Fruit fly (Drosophila melanogaster) whole organism, embryonic: ENCODE results near the gene ND-B18.

Experiments
- Abd-B ChIP-seq: fragments of 200-800 bp; sonication (Bioruptor generic); optimal IDR thresholded peaks from 2 replicates; lab custom pipeline; 2018; ENCODE audit warnings: missing biosample characterization, mild to moderate bottlenecking, missing genetic modification characterization, moderate library complexity
- CG10959 ChIP-seq: fragments of 200-800 bp; sonication (Bioruptor generic); IDR thresholded peaks from 2 replicates; pipeline ENCODE4 v1.3.6; 2022; ENCODE audit warnings: missing biosample characterization, missing genetic modification characterization
- CG12155 ChIP-seq: fragments of 200-800 bp; sonication (Bioruptor generic); optimal IDR thresholded peaks from 3 replicates; lab custom pipeline; 2016; ENCODE audit warnings: missing biosample characterization, missing genetic modification characterization
- CG14710 ChIP-seq: fragments of 200-800 bp; sonication (Bioruptor generic); optimal IDR thresholded peaks from 3 replicates; lab custom pipeline; 2019; ENCODE audit warnings: missing biosample characterization, mild to moderate bottlenecking, missing genetic modification characterization, moderate library complexity
- CG15696 ChIP-seq: fragments of 200-800 bp; sonication (Bioruptor generic); optimal IDR thresholded peaks from 2 replicates; lab custom pipeline; 2019; ENCODE audit warnings: missing biosample characterization, mild to moderate bottlenecking, missing genetic modification characterization, moderate library complexity
- CG16815 ChIP-seq: fragments of 200-800 bp; sonication (Bioruptor generic); optimal IDR thresholded peaks from 3 replicates; lab custom pipeline; 2017; ENCODE audit warnings: missing biosample characterization, mild to moderate bottlenecking, missing genetic modification characterization
- CG16863 ChIP-seq: fragments of 200-800 bp; sonication (Bioruptor generic); optimal IDR thresholded peaks from 3 replicates; lab custom pipeline; 2016; ENCODE audit warnings: missing biosample characterization, missing genetic modification characterization
- CG17361 ChIP-seq: fragments of 200-800 bp; sonication (Bioruptor generic); IDR thresholded peaks from 3 replicates; pipeline ENCODE4 v1.3.6; 2022; ENCODE audit warnings: missing biosample characterization, missing genetic modification characterization
- CG17385 ChIP-seq: fragments of 200-800 bp; sonication (Bioruptor generic); optimal IDR thresholded peaks from 3 replicates; lab custom pipeline; 2018; ENCODE audit warnings: missing biosample characterization, mild to moderate bottlenecking, missing genetic modification characterization
- CG1832 ChIP-seq: fragments of 200-800 bp; sonication (Bioruptor generic); optimal IDR thresholded peaks from 2 replicates; lab custom pipeline; 2017; ENCODE audit warnings: missing biosample characterization, mild to moderate bottlenecking, missing genetic modification characterization, inconsistent platforms
- CG2678 ChIP-seq: fragments of 200-800 bp; sonication (Bioruptor generic); optimal IDR thresholded peaks from 3 replicates; lab custom pipeline; 2019; ENCODE audit warnings: missing biosample characterization, mild to moderate bottlenecking, missing genetic modification characterization, moderate library complexity
- CG31388 ChIP-seq: fragments of 200-800 bp; sonication (Bioruptor generic); optimal IDR thresholded peaks from 2 replicates; lab custom pipeline; 2016; ENCODE audit warnings: missing biosample characterization, missing genetic modification characterization
- CG42726 ChIP-seq: fragments of 200-800 bp; sonication (Bioruptor generic); IDR thresholded peaks from 2 replicates; pipeline ENCODE4 v1.3.6; 2022; ENCODE audit warnings: missing biosample characterization, missing genetic modification characterization; ENCODE audit not compliant: partially characterized antibody
- CG4404 ChIP-seq: fragments of 200-800 bp; sonication (Bioruptor generic); IDR thresholded peaks from 2 replicates; pipeline ENCODE4 v1.3.6; 2022; ENCODE audit warnings: missing biosample characterization, missing genetic modification characterization
- CG4854 ChIP-seq: fragments of 200-800 bp; sonication (Bioruptor generic); optimal IDR thresholded peaks from 2 replicates; lab custom pipeline; 2016; ENCODE audit warnings: missing biosample characterization, missing genetic modification characterization, inconsistent platforms
- CG5245 ChIP-seq: fragments of 200-800 bp; sonication (Bioruptor generic); optimal IDR thresholded peaks from 3 replicates; lab custom pipeline; 2016; ENCODE audit warnings: missing biosample characterization, missing genetic modification characterization
- CG7928 ChIP-seq: fragments of 200-800 bp; sonication (Bioruptor generic); optimal IDR thresholded peaks from 2 replicates; lab custom pipeline; 2017; ENCODE audit warnings: missing biosample characterization, mild to moderate bottlenecking, missing genetic modification characterization
- CG8089 ChIP-seq: fragments of 200-800 bp; sonication (Bioruptor generic); optimal IDR thresholded peaks from 3 replicates; lab custom pipeline; 2016; ENCODE audit warnings: missing biosample characterization, missing genetic modification characterization
- CG8359 ChIP-seq: fragments of 200-800 bp; sonication (Bioruptor generic); optimal IDR thresholded peaks from 2 replicates; lab custom pipeline; 2017; ENCODE audit warnings: missing biosample characterization, mild to moderate bottlenecking, missing genetic modification characterization, borderline replicate concordance
- CG9932 ChIP-seq: fragments of 200-800 bp; sonication (Bioruptor generic); IDR thresholded peaks from 2 replicates; pipeline ENCODE4 v1.3.6; 2022; ENCODE audit warnings: missing biosample characterization, missing genetic modification characterization
- Dref ChIP-seq: fragments of 200-800 bp; sonication (Bioruptor generic); IDR thresholded peaks from 2 replicates; pipeline ENCODE4 v1.3.6; 2022; ENCODE audit warnings: missing biosample characterization, missing genetic modification characterization
- HLH4C ChIP-seq: fragments of 200-800 bp; sonication (Bioruptor generic); IDR thresholded peaks from 3 replicates; pipeline ENCODE4 v1.3.6; 2022; ENCODE audit warnings: missing biosample characterization, missing genetic modification characterization; ENCODE audit not compliant: partially characterized antibody
- Meics ChIP-seq: fragments of 200-800 bp; sonication (Bioruptor generic); optimal IDR thresholded peaks from 2 replicates; lab custom pipeline; 2017; ENCODE audit warnings: missing biosample characterization, mild to moderate bottlenecking, missing genetic modification characterization
- Ssrp ChIP-seq: fragments of 200-800 bp; sonication (Bioruptor generic); optimal IDR thresholded peaks from 2 replicates; lab custom pipeline; 2018; ENCODE audit warnings: missing biosample characterization, mild to moderate bottlenecking, missing genetic modification characterization, moderate library complexity
- amos ChIP-seq: fragments of 200-800 bp; sonication (Bioruptor generic); IDR thresholded peaks from 2 replicates; pipeline ENCODE4 v1.3.6; 2022; ENCODE audit warnings: missing biosample characterization, missing genetic modification characterization; ENCODE audit not compliant: partially characterized antibody
- ash1 ChIP-seq: fragments of 200-800 bp; sonication (Bioruptor generic); optimal IDR thresholded peaks from 2 replicates; lab custom pipeline; 2018; ENCODE audit warnings: missing biosample characterization, mild to moderate bottlenecking, missing genetic modification characterization
- cas ChIP-seq: fragments of 200-800 bp; sonication (Bioruptor generic); IDR thresholded peaks from 2 replicates; pipeline ENCODE4 v1.3.6; 2022; ENCODE audit warnings: missing biosample characterization, missing genetic modification characterization
- caup ChIP-seq: fragments of 200-800 bp; sonication (Bioruptor generic); optimal IDR thresholded peaks from 3 replicates; lab custom pipeline; 2017; ENCODE audit warnings: missing biosample characterization, mild to moderate bottlenecking, missing genetic modification characterization, moderate library complexity; ENCODE audit not compliant: severe bottlenecking
- croc ChIP-seq: fragments of 200-800 bp; sonication (Bioruptor generic); conservative IDR thresholded peaks from 3 replicates; pipeline ENCODE4 v1.3.6; 2022; ENCODE audit warnings: missing biosample characterization, missing genetic modification characterization
- dmrt11E ChIP-seq: fragments of 200-800 bp; sonication (Bioruptor generic); optimal IDR thresholded peaks from 3 replicates; lab custom pipeline; 2018; ENCODE audit warnings: missing biosample characterization, mild to moderate bottlenecking, missing genetic modification characterization, moderate library complexity
- fd96Cb ChIP-seq: fragments of 200-800 bp; sonication (Bioruptor generic); optimal IDR thresholded peaks from 2 replicates; lab custom pipeline; 2018; ENCODE audit warnings: missing biosample characterization, mild to moderate bottlenecking, missing genetic modification characterization, moderate library complexity
- gce ChIP-seq: fragments of 200-800 bp; sonication (Bioruptor generic); IDR thresholded peaks from 3 replicates; pipeline ENCODE4 v1.3.6; 2022; ENCODE audit warnings: missing biosample characterization, missing genetic modification characterization
- her ChIP-seq: fragments of 200-800 bp; sonication (Bioruptor generic); optimal IDR thresholded peaks from 2 replicates; lab custom pipeline; 2016; ENCODE audit warnings: missing biosample characterization, missing genetic modification characterization
- hth ChIP-seq: fragments of >200 bp; optimal IDR thresholded peaks from 2 replicates; lab custom pipeline; 2017; ENCODE audit warnings: inconsistent platforms
- knrl ChIP-seq: fragments of 200-800 bp; sonication (Bioruptor generic); IDR thresholded peaks from 3 replicates; pipeline ENCODE4 v1.3.6; 2022; ENCODE audit warnings: missing biosample characterization, missing genetic modification characterization; ENCODE audit not compliant: partially characterized antibody
- maf-S ChIP-seq: fragments of 200-800 bp; sonication (Bioruptor generic); optimal IDR thresholded peaks from 2 replicates; lab custom pipeline; 2016; ENCODE audit warnings: missing biosample characterization, missing genetic modification characterization
- org-1 ChIP-seq: fragments of 200-800 bp; sonication (Bioruptor generic); optimal IDR thresholded peaks from 2 replicates; lab custom pipeline; 2017; ENCODE audit warnings: missing biosample characterization, missing genetic modification characterization
- pan ChIP-seq, 4 experiments: fragments of >200 bp in 3 of 4; fragments of 200-800 bp in 1 of 4; sonication (Bioruptor generic) in 1 of 4; optimal IDR thresholded peaks in 3 of 4; IDR thresholded peaks in 1 of 4; 2 replicates each; pipeline versions ENCODE4 v1.3.6 to Lab custom; 2017 to 2022; ENCODE audit warnings: missing biosample characterization in 2 of 4, missing genetic modification characterization in 2 of 4, mixed read lengths in 1 of 4
- pho ChIP-seq: fragments of 200-800 bp; sonication (Bioruptor generic); optimal IDR thresholded peaks from 2 replicates; lab custom pipeline; 2016; ENCODE audit warnings: missing biosample characterization, missing genetic modification characterization
- pnt ChIP-seq: fragments of 200-800 bp; sonication (Bioruptor generic); optimal IDR thresholded peaks from 3 replicates; lab custom pipeline; 2016; ENCODE audit warnings: missing biosample characterization, missing genetic modification characterization
- ranshi ChIP-seq: fragments of 200-800 bp; sonication (Bioruptor generic); IDR thresholded peaks from 2 replicates; pipeline ENCODE4 v1.3.6; 2022; ENCODE audit warnings: missing biosample characterization, missing genetic modification characterization
- scrt ChIP-seq: fragments of 200-800 bp; sonication (Bioruptor generic); optimal IDR thresholded peaks from 2 replicates; lab custom pipeline; 2018; ENCODE audit warnings: missing biosample characterization, mild to moderate bottlenecking, missing genetic modification characterization, moderate library complexity
- so ChIP-seq: fragments of 200-800 bp; sonication (Bioruptor generic); IDR thresholded peaks from 3 replicates; pipeline ENCODE4 v1.3.6; 2022; ENCODE audit warnings: missing biosample characterization, missing genetic modification characterization
- sqz ChIP-seq: fragments of 200-800 bp; sonication (Bioruptor generic); optimal IDR thresholded peaks from 3 replicates; lab custom pipeline; 2018; ENCODE audit warnings: missing biosample characterization, mild to moderate bottlenecking, missing genetic modification characterization
- tin ChIP-seq: fragments of 200-800 bp; sonication (Bioruptor generic); optimal IDR thresholded peaks from 3 replicates; lab custom pipeline; 2016; ENCODE audit warnings: missing biosample characterization, missing genetic modification characterization
- tna ChIP-seq: fragments of 200-800 bp; sonication (Bioruptor generic); IDR thresholded peaks from 2 replicates; pipeline ENCODE4 v1.3.6; 2022; ENCODE audit warnings: missing biosample characterization, missing genetic modification characterization; ENCODE audit not compliant: partially characterized antibody
- unpg ChIP-seq: fragments of 200-800 bp; sonication (Bioruptor generic); optimal IDR thresholded peaks from 3 replicates; lab custom pipeline; 2018; ENCODE audit warnings: missing biosample characterization, mild to moderate bottlenecking, missing genetic modification characterization, moderate library complexity
- zen2 ChIP-seq: fragments of 200-800 bp; sonication (Bioruptor generic); IDR thresholded peaks from 3 replicates; pipeline ENCODE4 v1.3.6; 2022; ENCODE audit warnings: missing biosample characterization, missing genetic modification characterization; ENCODE audit not compliant: partially characterized antibody

The ND-B18 gene

dm6 chrX:15084580-15085138 lies 21.1 kb downstream of the ND-B18 start, which contains the start of gene Cox17 (continued):
- TF ChIP-seq org-1 (GFP tag; lab: Kevin White, UChicago): peak; percentile 71
- peak; percentile 78 for TF ChIP-seq CG17385 (GFP tag; lab: Kevin White, UChicago)
- TF ChIP-seq HLH4C (GFP tag; lab: Robert Waterston, UW): peak; percentile 69
- peak; percentile 62 for TF ChIP-seq CG31388 (GFP tag; lab: Kevin White, UChicago)
- peak; percentile 78; the same call in 2 of the 3 replicates for TF ChIP-seq knrl (GFP tag; lab: Robert Waterston, UW)
- peak; percentile 64 for TF ChIP-seq pnt (GFP tag; lab: Kevin White, UChicago)
- no peak for TF ChIP-seq CG8359 (GFP tag; lab: Kevin White, UChicago)
- TF ChIP-seq tna (GFP tag; lab: Robert Waterston, UW): no peak
- TF ChIP-seq CG4404: peak; percentile 61
- peak; percentile 81 for TF ChIP-seq dmrt11E
- no peak for TF ChIP-seq gce
- TF ChIP-seq CG17361 (GFP tag; lab: Robert Waterston, UW): peak; percentile 94
- TF ChIP-seq CG14710 (tag; lab: Kevin White, UChicago): peak; percentile 89
- peak; percentile 66 for TF ChIP-seq CG8089 (GFP tag; lab: Kevin White, UChicago)
- TF ChIP-seq caup (GFP tag; lab: Kevin White, UChicago): peak; percentile 59
- peak; percentile 20 for TF ChIP-seq maf-S (GFP tag; lab: Kevin White, UChicago)
- TF ChIP-seq CG9932 (GFP tag; lab: Robert Waterston, UW): peak; percentile 86
- no peak for TF ChIP-seq cas (GFP tag; lab: Robert Waterston, UW)
- TF ChIP-seq CG1832: no peak
- peak; percentile 82 for TF ChIP-seq Abd-B
- no peak for TF ChIP-seq hth
- TF ChIP-seq scrt: peak; percentile 51
- peak; percentile 48 for TF ChIP-seq croc (GFP tag; lab: Robert Waterston, UW)
- TF ChIP-seq CG42726 (GFP tag; lab: Robert Waterston, UW): 0 out of 2 replicates have a peak, but pooled peaks have one; percentile 25
- TF ChIP-seq Ssrp (tag; lab: Kevin White, UChicago): peak; percentile 84
- TF ChIP-seq tin: peak; percentile 84
- TF ChIP-seq zen2: peak; percentile 25; the same call in 1 of the 3 replicates
- TF ChIP-seq CG7928 (GFP tag; lab: Kevin White, UChicago): peak; percentile 62
- TF ChIP-seq fd96Cb (tag; lab: Kevin White, UChicago): peak; percentile 79
- 0 out of 2 replicates have a peak, but pooled peaks have one; percentile 38 for TF ChIP-seq CG10959 (GFP tag; lab: Robert Waterston, UW)
- TF ChIP-seq CG2678 (tag; lab: Kevin White, UChicago): peak; percentile 89
- peak; percentile 49 for TF ChIP-seq Dref (GFP tag; lab: Robert Waterston, UW)
- no peak for TF ChIP-seq pan (optimal IDR thresholded peaks at IDR 0.05; lab: Kevin White, UChicago)
- peak in 1 of 2 experiments; percentile 65 for TF ChIP-seq pan (GFP tag; optimal IDR thresholded peaks at IDR 0.05 in 1 of 2, IDR thresholded peaks at IDR 0.05 in 1 of 2)
- TF ChIP-seq Meics: peak; percentile 84
- peak; percentile 78 for TF ChIP-seq CG12155 (GFP tag; lab: Kevin White, UChicago)
- peak; percentile 83 for TF ChIP-seq CG16815 (GFP tag; lab: Kevin White, UChicago)
- peak; percentile 74 for TF ChIP-seq pho
- TF ChIP-seq her (GFP tag; lab: Kevin White, UChicago): peak; percentile 23
- peak; percentile 65 for TF ChIP-seq CG5245 (GFP tag; lab: Kevin White, UChicago)
- TF ChIP-seq sqz (GFP tag; lab: Kevin White, UChicago): peak; percentile 75
- peak; percentile 37; the same call in 1 of the 2 replicates for TF ChIP-seq ranshi (GFP tag; lab: Robert Waterston, UW)
- TF ChIP-seq CG16863 (GFP tag; lab: Kevin White, UChicago): peak; percentile 33
- peak; percentile 77 for TF ChIP-seq CG15696
- peak; percentile 56 for TF ChIP-seq CG4854
- no peak for TF ChIP-seq ash1 (GFP tag; lab: Kevin White, UChicago)
- peak; percentile 64 for TF ChIP-seq unpg (GFP tag; lab: Kevin White, UChicago)
- peak; percentile 71; the same call in 1 of the 2 replicates for TF ChIP-seq amos (GFP tag; lab: Robert Waterston, UW)
- peak; percentile 32; the same call in 1 of the 3 replicates for TF ChIP-seq so (GFP tag; lab: Robert Waterston, UW)
